Worm (Caenorhabditis elegans): ENCODE results near the gene ztf-14.
"Not testable (repeated sequence)": the region's sequence is repeated elsewhere in the genome, so short reads cannot be mapped to it uniquely, and the experiment has no call there.

Gene ztf-14

ce11 chrX:14525081-14525324 lies 29.1 kb downstream of the ztf-14 start, which contains the start of gene nspc-17:
TSS of gene nspc-17 (minus strand) at chrX:14525181.
- TF ChIP-seq ztf-11, M03D4.4, lin-13 (tag; optimal IDR thresholded peaks at IDR 0.05): not testable (repeated sequence)

- TF ChIP-seq elt-3 (tag; optimal IDR thresholded peaks at IDR 0.05) (peak; percentile 89), ceh-83 (GFP tag; optimal IDR thresholded peaks at IDR 0.05) (peak; percentile 69), pha-4 (tag; optimal IDR thresholded peaks at IDR 0.05) (peak; percentile 99), ceh-39 (tag; optimal IDR thresholded peaks at IDR 0.05) (peak; percentile 97), hlh-1 (tag; optimal IDR thresholded peaks at IDR 0.05) (peak; percentile 83), unc-39 (tag; optimal IDR thresholded peaks at IDR 0.05) (peak; percentile 80), lsy-2 (tag; optimal IDR thresholded peaks at IDR 0.05) (peak; percentile 91), M03D4.4 (tag; optimal IDR thresholded peaks at IDR 0.05) (peak; percentile 68), nhr-76 (tag; optimal IDR thresholded peaks at IDR 0.05) (peak; percentile 28), tbx-8 (GFP tag; optimal IDR thresholded peaks at IDR 0.05) (peak; percentile 39), sem-2 (GFP tag; optimal IDR thresholded peaks at IDR 0.05) (no peak), sptf-1 (tag; optimal IDR thresholded peaks at IDR 0.05) (peak; percentile 88), ztf-11 (tag; optimal IDR thresholded peaks at IDR 0.05) (peak; percentile 96), cnd-1 (tag; optimal IDR thresholded peaks at IDR 0.05) (peak; percentile 87), flh-1 (GFP tag; optimal IDR thresholded peaks at IDR 0.05) (no peak), unc-62 (GFP tag; optimal IDR thresholded peaks at IDR 0.05) (peak; percentile 94), zip-8 (tag; optimal IDR thresholded peaks at IDR 0.05) (no peak), ceh-43 (GFP tag; optimal IDR thresholded peaks at IDR 0.05) (peak; percentile 62), lin-13 (tag; optimal IDR thresholded peaks at IDR 0.05) (peak; percentile 94), snpc-4 (tag; optimal IDR thresholded peaks at IDR 0.05) (no peak), nhr-237 (tag; optimal IDR thresholded peaks at IDR 0.05) (peak; percentile 100), bed-3 (GFP tag; optimal IDR thresholded peaks at IDR 0.05) (no peak), nhr-2 (tag; optimal IDR thresholded peaks at IDR 0.05) (peak; percentile 75), nhr-12 (tag; optimal IDR thresholded peaks at IDR 0.05) (peak; percentile 97), unc-120 (tag; optimal IDR thresholded peaks at IDR 0.05; ENCODE audit: poor library complexity, severe bottlenecking) (peak; percentile 93), nhr-28 (tag; optimal IDR thresholded peaks at IDR 0.05) (peak; percentile 11), ham-2 (GFP tag; optimal IDR thresholded peaks at IDR 0.05) (peak; percentile 8), mls-2 (tag; optimal IDR thresholded peaks at IDR 0.05) (peak; percentile 62), mep-1 (tag; optimal IDR thresholded peaks at IDR 0.05) (peak; percentile 98), elt-1 (tag; optimal IDR thresholded peaks at IDR 0.05; ENCODE audit: borderline replicate concordance, insufficient read depth) (peak; percentile 74), drap-1 (GFP tag; optimal IDR thresholded peaks at IDR 0.05) (peak; percentile 96), lin-32 (GFP tag; optimal IDR thresholded peaks at IDR 0.05) (peak; percentile 68), mab-5 (tag; optimal IDR thresholded peaks at IDR 0.05) (peak; percentile 90), ces-1 (GFP tag; optimal IDR thresholded peaks at IDR 0.05) (peak; percentile 99), blmp-1 (tag; optimal IDR thresholded peaks at IDR 0.05) (peak; percentile 24)
Observed at ce11 chrX:14525325-14526305, 29.7 kb downstream of the ztf-14 start.

ce11 chrX:14527559-14527958 lies 31.7 kb downstream of the ztf-14 start, which contains the start of gene nspc-18:
TSS of gene nspc-18 (minus strand) at chrX:14527659.
- TF ChIP-seq cnd-1 (tag; optimal IDR thresholded peaks at IDR 0.05): no peak
- no peak for TF ChIP-seq bed-3 (GFP tag; optimal IDR thresholded peaks at IDR 0.05)
- TF ChIP-seq unc-39 (tag; optimal IDR thresholded peaks at IDR 0.05): no peak
- TF ChIP-seq ceh-39 (tag; optimal IDR thresholded peaks at IDR 0.05): no peak
- TF ChIP-seq ham-2 (GFP tag; optimal IDR thresholded peaks at IDR 0.05): no peak
- TF ChIP-seq lin-32 (GFP tag; optimal IDR thresholded peaks at IDR 0.05): no peak
- TF ChIP-seq lin-13 (tag; optimal IDR thresholded peaks at IDR 0.05): no peak
- TF ChIP-seq nhr-28 (tag; optimal IDR thresholded peaks at IDR 0.05): no peak
- no peak for TF ChIP-seq M03D4.4 (tag; optimal IDR thresholded peaks at IDR 0.05)
- TF ChIP-seq mab-5 (tag; optimal IDR thresholded peaks at IDR 0.05): no peak
